Fruit fly (Drosophila melanogaster): Measurements from ENCODE around the gene CG31446.

Gene CG31446

DNA sequence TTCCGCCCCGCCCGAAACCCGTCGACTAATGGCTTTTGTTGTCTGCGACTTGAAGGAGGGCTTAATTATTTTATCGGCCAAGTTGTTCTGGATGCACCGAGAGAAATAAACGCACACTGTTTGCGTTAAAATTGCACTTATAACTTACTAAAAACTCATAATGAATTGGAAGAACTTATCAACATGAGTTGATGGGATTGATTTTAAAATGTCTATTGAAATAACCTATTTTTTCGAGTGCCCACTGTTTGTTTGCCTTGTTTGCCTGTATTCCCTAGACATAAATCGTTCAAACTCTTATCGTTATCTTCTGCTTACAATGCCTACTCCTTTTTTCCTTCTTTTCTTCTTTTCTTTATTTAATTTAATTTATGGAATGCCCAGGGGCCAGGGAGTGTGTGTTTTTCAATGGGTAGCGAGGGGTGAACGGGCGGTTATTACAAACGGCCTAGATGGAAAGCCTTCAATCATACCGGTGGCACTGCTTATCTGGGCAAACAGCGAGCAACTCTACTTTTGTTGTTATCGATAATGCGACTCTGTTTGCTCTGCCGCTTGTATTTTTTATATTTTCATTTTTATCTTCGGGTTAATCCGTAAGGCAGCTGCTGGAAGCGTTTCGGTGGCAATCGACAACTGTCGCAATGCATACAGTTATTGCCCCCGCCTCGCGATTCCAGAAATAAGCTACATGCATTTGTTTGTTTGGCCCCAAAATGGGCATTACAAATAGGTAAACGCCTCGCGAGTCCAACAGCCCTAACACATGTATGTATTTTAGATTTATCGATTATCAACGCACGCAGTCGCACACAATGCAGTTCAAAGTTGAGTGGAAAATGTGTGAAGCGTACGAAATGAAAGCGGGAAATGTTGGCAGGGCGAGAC lies 16.5 kb upstream of the CG31446 start (continued):
- TF ChIP-seq eyg (GFP tag; optimal IDR thresholded peaks at IDR 0.05) (no peak), CkIIα-i1 (GFP tag; IDR thresholded peaks at IDR 0.05) (0 out of 2 replicates have a peak, but pooled peaks have one; percentile 27), ranshi (GFP tag; IDR thresholded peaks at IDR 0.05) (peak; percentile 60; the same call in 1 of the 2 replicates), gcm2 (GFP tag; optimal IDR thresholded peaks at IDR 0.05) (no peak), CG10654 (GFP tag; optimal IDR thresholded peaks at IDR 0.05) (no peak), CG13894 (tag; optimal IDR thresholded peaks at IDR 0.05) (no peak), CG32772 (GFP tag; IDR thresholded peaks at IDR 0.05) (peak; percentile 44; the same call in 1 of the 2 replicates), CG2120 (GFP tag; optimal IDR thresholded peaks at IDR 0.05) (peak; percentile 10), klu (GFP tag; IDR thresholded peaks at IDR 0.05) (no peak), gfzf (GFP tag; optimal IDR thresholded peaks at IDR 0.05) (no peak), Aef1 (GFP tag; IDR thresholded peaks at IDR 0.05) (no peak), HmgZ (tag; optimal IDR thresholded peaks at IDR 0.05) (peak; percentile 16), abd-A (tag; optimal IDR thresholded peaks at IDR 0.05) (no peak), CG15479 (GFP tag; optimal IDR thresholded peaks at IDR 0.05) (no peak), Tbp (GFP tag; optimal IDR thresholded peaks at IDR 0.05) (no peak), MESR4 (GFP tag; optimal IDR thresholded peaks at IDR 0.05) (no peak), CG43689 (GFP tag; IDR thresholded peaks at IDR 0.05) (no peak), org-1 (GFP tag; optimal IDR thresholded peaks at IDR 0.05) (peak; percentile 46), yki (optimal IDR thresholded peaks at IDR 0.05) (no peak), ftz-f1 (GFP tag; optimal IDR thresholded peaks at IDR 0.05) (no peak), CG3726 (GFP tag; IDR thresholded peaks at IDR 0.05) (no peak), Ets97D (GFP tag; optimal IDR thresholded peaks at IDR 0.05) (no peak), Ravus (GFP tag; IDR thresholded peaks at IDR 0.05) (no peak), Elba2 (GFP tag; optimal IDR thresholded peaks at IDR 0.05) (no peak), CG7745 (tag; optimal IDR thresholded peaks at IDR 0.05) (peak; percentile 78), slp2 (GFP tag; optimal IDR thresholded peaks at IDR 0.05) (peak; percentile 31), CG2116 (GFP tag; optimal IDR thresholded peaks at IDR 0.05) (peak; percentile 76), Mes4 (GFP tag; optimal IDR thresholded peaks at IDR 0.05) (peak; percentile 54), Hsf (GFP tag; optimal IDR thresholded peaks at IDR 0.05) (peak; percentile 50), insv (GFP tag; optimal IDR thresholded peaks at IDR 0.05) (no peak), trh (GFP tag; optimal IDR thresholded peaks at IDR 0.05) (no peak), tin (GFP tag; optimal IDR thresholded peaks at IDR 0.05) (peak; percentile 7), HmgD (GFP tag; optimal IDR thresholded peaks at IDR 0.05) (no peak), Eip74EF (GFP tag; optimal IDR thresholded peaks at IDR 0.05) (peak in 1 of 2 experiments; percentile 33), CG18599 (GFP tag; optimal IDR thresholded peaks at IDR 0.05) (peak; percentile 42), CrebB (tag; optimal IDR thresholded peaks at IDR 0.05) (peak; percentile 53), slou (GFP tag; optimal IDR thresholded peaks at IDR 0.05) (no peak), Ada2b (GFP tag; IDR thresholded peaks at IDR 0.05) (peak; percentile 49), CG3407 (GFP tag; optimal IDR thresholded peaks at IDR 0.05) (peak; percentile 63), NC2α (GFP tag; optimal IDR thresholded peaks at IDR 0.05) (peak; percentile 37), Atf6 (GFP tag; IDR thresholded peaks at IDR 0.05) (no peak), CG30431 (GFP tag; optimal IDR thresholded peaks at IDR 0.05) (peak; percentile 14), BEAF-32 (GFP tag; optimal IDR thresholded peaks at IDR 0.05) (no peak), lab (GFP tag; optimal IDR thresholded peaks at IDR 0.05) (peak; percentile 40), Sry-β (GFP tag; optimal IDR thresholded peaks at IDR 0.05) (no peak), CG18011 (GFP tag; optimal IDR thresholded peaks at IDR 0.05) (no peak), CG18619 (GFP tag; optimal IDR thresholded peaks at IDR 0.05) (peak; percentile 50), bcd (GFP tag; optimal IDR thresholded peaks at IDR 0.05) (no peak), zfh2 (GFP tag; optimal IDR thresholded peaks at IDR 0.05) (no peak), CG14441 (GFP tag; IDR thresholded peaks at IDR 0.05) (peak; percentile 49)

Measured in whole organism, embryonic.